In genomic region chrIV:11854777-11855176, ce11 we compare ENCODE assay signal across 2 worm cellular contexts.
TF ChIP-seq lines count a peak whose summit lies in the region.

Gene tag-30 (minus strand): TSS chrIV:11855159.

TF ChIP-seq in whole organism, L1 larva, 84 proteins besides CTCF, POLR2A, EP300 and RAD21 (continued from another document):
- TF ChIP-seq Y116A8C.19 (tag; optimal IDR thresholded peaks at IDR 0.05; lab: Kevin White, UChicago; ENCODE audit: borderline replicate concordance) = no peak
- TF ChIP-seq alr-1 (tag; optimal IDR thresholded peaks at IDR 0.05; lab: Kevin White, UChicago; ENCODE audit: borderline replicate concordance) = no peak
- peak; percentile 32 for TF ChIP-seq unc-130 (tag; optimal IDR thresholded peaks at IDR 0.05; lab: Kevin White, UChicago)
- TF ChIP-seq dpl-1 (GFP tag; optimal IDR thresholded peaks at IDR 0.05; lab: Kevin White, UChicago) = peak; percentile 17 to 69 (median 49)
- no peak for TF ChIP-seq mef-2 (tag; optimal IDR thresholded peaks at IDR 0.05; lab: Kevin White, UChicago)
- TF ChIP-seq pqm-1 (tag; optimal IDR thresholded peaks at IDR 0.05; lab: Kevin White, UChicago) = no peak
- TF ChIP-seq lin-13 (GFP tag; optimal IDR thresholded peaks at IDR 0.05; lab: Kevin White, UChicago) = no peak
- peak; percentile 43 for TF ChIP-seq xbp-1 (tag; optimal IDR thresholded peaks at IDR 0.05; lab: Kevin White, UChicago)
- TF ChIP-seq dsc-1 (tag; optimal IDR thresholded peaks at IDR 0.05; lab: Kevin White, UChicago) = peak; percentile 35
- no peak for TF ChIP-seq pax-3 (tag; optimal IDR thresholded peaks at IDR 0.05; lab: Kevin White, UChicago)
- TF ChIP-seq nhr-77 (tag; optimal IDR thresholded peaks at IDR 0.05; lab: Kevin White, UChicago) = peak; percentile 31
- no peak for TF ChIP-seq zag-1 (tag; optimal IDR thresholded peaks at IDR 0.05; lab: Kevin White, UChicago)
- no peak for TF ChIP-seq lin-39 (tag; optimal IDR thresholded peaks at IDR 0.05; lab: Kevin White, UChicago)
- peak; percentile 39 for TF ChIP-seq lin-15B (tag; optimal IDR thresholded peaks at IDR 0.05; lab: Kevin White, UChicago)
- peak; percentile 13 for TF ChIP-seq F16B12.6 (tag; optimal IDR thresholded peaks at IDR 0.05; lab: Kevin White, UChicago)
- TF ChIP-seq isw-1 (GFP tag; IDR thresholded peaks at IDR 0.05; lab: Robert Waterston, UW) = no peak
- TF ChIP-seq ama-1 (optimal IDR thresholded peaks at IDR 0.05; lab: Kevin White, UChicago) = peak; percentile 54
- TF ChIP-seq mab-9 (GFP tag; IDR thresholded peaks at IDR 0.05; lab: Robert Waterston, UW) = no peak
- TF ChIP-seq nhr-12 (tag; optimal IDR thresholded peaks at IDR 0.05; lab: Kevin White, UChicago) = no peak
- no peak for TF ChIP-seq ceh-8 (GFP tag; optimal IDR thresholded peaks at IDR 0.05; lab: Kevin White, UChicago)

TF ChIP-seq in whole organism, young adult, 124 proteins besides CTCF, POLR2A, EP300 and RAD21 (continued from another document):
- TF ChIP-seq lin-54 (GFP tag; optimal IDR thresholded peaks at IDR 0.05; lab: Kevin White, UChicago) = no peak
- no peak for TF ChIP-seq zfh-2 (GFP tag; conservative IDR thresholded peaks at IDR 0.05; lab: Robert Waterston, UW)
- TF ChIP-seq him-1 (tag; optimal IDR thresholded peaks at IDR 0.05; lab: Kevin White, UChicago) = no peak
- TF ChIP-seq madf-6 (GFP tag; IDR thresholded peaks at IDR 0.05; lab: Robert Waterston, UW) = no peak
- peak; percentile 49 for TF ChIP-seq F23B12.7 (tag; optimal IDR thresholded peaks at IDR 0.05; lab: Kevin White, UChicago; ENCODE audit: insufficient read depth)
- TF ChIP-seq ztf-6 (GFP tag; IDR thresholded peaks at IDR 0.05; lab: Robert Waterston, UW) = no peak
- no peak for TF ChIP-seq hlh-26 (GFP tag; conservative IDR thresholded peaks at IDR 0.05; lab: Robert Waterston, UW)
- peak; percentile 50 for TF ChIP-seq tlf-1 (GFP tag; optimal IDR thresholded peaks at IDR 0.05; lab: Kevin White, UChicago)
- TF ChIP-seq B0019.2 (GFP tag; conservative IDR thresholded peaks at IDR 0.05; lab: Robert Waterston, UW) = no peak
- TF ChIP-seq efl-1 (GFP tag; optimal IDR thresholded peaks at IDR 0.05; lab: Kevin White, UChicago) = no peak
- no peak for TF ChIP-seq gei-17 (GFP tag; optimal IDR thresholded peaks at IDR 0.05; lab: Kevin White, UChicago)
- TF ChIP-seq nhr-80 (tag; optimal IDR thresholded peaks at IDR 0.05; lab: Kevin White, UChicago) = peak; percentile 37
- TF ChIP-seq C17E4.6 (GFP tag; IDR thresholded peaks at IDR 0.05; lab: Robert Waterston, UW) = no peak
- TF ChIP-seq F55B11.4 (tag; optimal IDR thresholded peaks at IDR 0.05; lab: Kevin White, UChicago; ENCODE audit: borderline replicate concordance, insufficient read depth) = no peak
- TF ChIP-seq B0035.1 (tag; optimal IDR thresholded peaks at IDR 0.05; lab: Kevin White, UChicago) = no peak
- no peak for TF ChIP-seq akir-1 (GFP tag; optimal IDR thresholded peaks at IDR 0.05; lab: Kevin White, UChicago)
- no peak for TF ChIP-seq lin-35 (GFP tag; optimal IDR thresholded peaks at IDR 0.05; lab: Kevin White, UChicago)
